Fruit fly (Drosophila melanogaster): ENCODE data around the gene CG11597.

DNA sequence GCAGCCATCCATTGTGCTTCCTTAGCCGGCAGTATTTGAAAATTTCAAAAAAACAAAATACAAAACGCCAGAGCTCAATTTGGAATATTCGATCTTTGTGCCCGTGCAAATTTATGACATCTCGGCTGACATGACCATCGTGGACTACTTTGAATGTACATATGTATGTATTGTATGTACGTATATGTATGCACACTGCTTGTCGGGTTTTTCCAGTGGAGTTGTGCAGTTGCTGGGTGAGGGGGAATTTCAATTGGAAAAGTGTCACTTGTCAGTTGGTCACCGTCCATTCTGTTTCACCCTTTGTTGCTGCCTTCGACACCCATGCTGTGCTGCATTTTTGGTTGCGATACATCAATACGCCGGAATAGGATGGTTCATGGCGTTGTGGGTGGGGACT, 25.6 kb upstream of the CG11597 start, which contains the start of gene CG12521:
- TF ChIP-seq pdm3 (GFP tag; optimal IDR thresholded peaks at IDR 0.05): no peak
- no peak for TF ChIP-seq CG34406 (GFP tag; optimal IDR thresholded peaks at IDR 0.05)
- no peak for TF ChIP-seq CG1621 (tag; optimal IDR thresholded peaks at IDR 0.05)
- TF ChIP-seq eg (GFP tag; IDR thresholded peaks at IDR 0.05): no peak
- TF ChIP-seq CG31627 (GFP tag; optimal IDR thresholded peaks at IDR 0.05): no peak
- TF ChIP-seq CG6854 (GFP tag; optimal IDR thresholded peaks at IDR 0.05): no peak

All from whole organism, prepupa.